Worm (Caenorhabditis elegans) whole organism, midembryonic: Measurements from ENCODE around the gene K09E9.7.

Experiments used
- T22C8.4 ChIP-seq: fragments of 200-800 bp; sonication (Bioruptor generic); IDR thresholded peaks from 2 replicates; pipeline ENCODE4 v1.3.6; 2022; ENCODE audit warnings: missing genetic modification characterization, missing compliant biosample characterization
- cog-1 ChIP-seq: sonication (generic microtip); optimal IDR thresholded peaks from 2 replicates; lab custom pipeline; 2016; ENCODE audit warnings: missing genetic modification characterization, missing compliant biosample characterization
- flt-1 ChIP-seq: fragments of 200-800 bp; sonication (Bioruptor generic); IDR thresholded peaks from 2 replicates; pipeline ENCODE4 v1.3.6; 2022; ENCODE audit warnings: missing genetic modification characterization, missing compliant biosample characterization
- klf-2 ChIP-seq: fragments of 200-800 bp; sonication (Bioruptor generic); conservative IDR thresholded peaks from 2 replicates; pipeline ENCODE4 v1.3.6; 2022; ENCODE audit warnings: missing genetic modification reagents, missing genetic modification characterization, missing compliant biosample characterization
- med-1 ChIP-seq: sonication (generic microtip); optimal IDR thresholded peaks from 2 replicates; lab custom pipeline; 2017; ENCODE audit warnings: missing genetic modification characterization, mild to moderate bottlenecking, missing compliant biosample characterization, antibody characterized with exemption, missing genetic modification reagents; ENCODE audit not compliant: insufficient read depth
- ref-1 ChIP-seq: fragments of 200-800 bp; sonication (Bioruptor generic); conservative IDR thresholded peaks from 2 replicates; pipeline ENCODE4 v1.3.6; 2022; ENCODE audit warnings: missing genetic modification reagents, missing genetic modification characterization, missing compliant biosample characterization
- tab-1 ChIP-seq: fragments of 200-800 bp; sonication (Bioruptor generic); IDR thresholded peaks from 2 replicates; pipeline ENCODE4 v1.3.6; 2022; ENCODE audit warnings: missing genetic modification characterization, missing compliant biosample characterization
- ztf-23 ChIP-seq: fragments of 200-800 bp; sonication (Bioruptor generic); IDR thresholded peaks from 2 replicates; pipeline ENCODE4 v1.3.6; 2022; ENCODE audit warnings: missing genetic modification reagents, missing genetic modification characterization, missing compliant biosample characterization
- ztf-29 ChIP-seq: fragments of 200-800 bp; sonication (Bioruptor generic); IDR thresholded peaks from 2 replicates; pipeline ENCODE4 v1.3.6; 2022; ENCODE audit warnings: missing genetic modification reagents, missing genetic modification characterization, missing compliant biosample characterization

Gene K09E9.7

ce11 chrX:15620200-15620599 is 20.5 kb upstream of the K09E9.7 start, which contains the start of gene K09E9.1:
TSS of gene K09E9.1 (plus strand) at chrX:15620500.
- TF ChIP-seq ztf-29 (no peak), T22C8.4 (GFP tag; lab: Robert Waterston, UW) (no peak), ref-1 (GFP tag; lab: Robert Waterston, UW) (no peak), cog-1 (tag; lab: Kevin White, UChicago) (no peak), tab-1 (GFP tag; lab: Robert Waterston, UW) (no peak), ztf-23 (GFP tag; lab: Robert Waterston, UW) (no peak), med-1 (GFP tag; lab: Kevin White, UChicago) (no peak), flt-1 (GFP tag; lab: Robert Waterston, UW) (no peak), klf-2 (GFP tag; lab: Robert Waterston, UW) (no peak)

DNA sequence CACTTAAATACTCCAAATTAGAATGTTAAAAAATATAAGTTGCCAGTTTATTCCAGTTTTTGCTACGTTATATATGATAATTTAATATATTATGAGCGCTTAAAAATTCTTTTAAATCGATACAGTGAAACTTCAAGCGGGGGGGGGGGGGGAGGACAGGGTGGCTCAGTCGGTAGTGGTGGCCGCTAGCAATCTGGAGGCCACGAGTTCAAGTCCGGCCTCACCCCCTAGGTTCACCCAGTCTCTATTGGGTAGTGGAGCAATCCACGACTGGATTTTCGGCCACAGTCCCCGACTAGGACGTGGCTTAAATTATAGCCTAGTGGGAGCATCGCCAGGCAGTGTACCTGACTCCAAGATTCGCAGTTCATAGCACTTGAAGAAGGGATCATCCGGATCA is 19.7 kb upstream of the K09E9.7 start:
- TF ChIP-seq ref-1 (GFP tag; lab: Robert Waterston, UW), result no peak
- no peak for TF ChIP-seq cog-1 (tag; lab: Kevin White, UChicago)
- no peak for TF ChIP-seq flt-1 (GFP tag; lab: Robert Waterston, UW)

- TF ChIP-seq ref-1 (GFP tag; lab: Robert Waterston, UW) (no peak), klf-2 (GFP tag; lab: Robert Waterston, UW) (no peak), cog-1 (tag; lab: Kevin White, UChicago) (no peak), tab-1 (GFP tag; lab: Robert Waterston, UW) (no peak)
These were observed 18.7 kb upstream of the K09E9.7 start for ce11 chrX:15622041-15622440.

- TF ChIP-seq cog-1 (tag; lab: Kevin White, UChicago) (no peak), flt-1 (GFP tag; lab: Robert Waterston, UW) (no peak)
These were observed 14.4 kb upstream of the K09E9.7 start for ce11 chrX:15626119-15626850.

- TF ChIP-seq T22C8.4 (GFP tag; lab: Robert Waterston, UW), result no peak
These were observed 12.9 kb upstream of the K09E9.7 start for ce11 chrX:15627814-15628213.

- TF ChIP-seq T22C8.4 (GFP tag; lab: Robert Waterston, UW), result no peak
- no peak for TF ChIP-seq cog-1 (tag; lab: Kevin White, UChicago)
- no peak for TF ChIP-seq klf-2 (GFP tag; lab: Robert Waterston, UW)
- TF ChIP-seq med-1 (GFP tag; lab: Kevin White, UChicago), result no peak
- TF ChIP-seq ztf-23 (GFP tag; lab: Robert Waterston, UW), result no peak
- no peak for TF ChIP-seq ref-1 (GFP tag; lab: Robert Waterston, UW)
- TF ChIP-seq ztf-29, result no peak
- TF ChIP-seq tab-1 (GFP tag; lab: Robert Waterston, UW), result no peak
- TF ChIP-seq flt-1 (GFP tag; lab: Robert Waterston, UW), result no peak
These were observed 11.8 kb upstream of the K09E9.7 start for ce11 chrX:15628945-15629344.

ce11 chrX:15629615-15630014 is 11.1 kb upstream of the K09E9.7 start:
- no peak for TF ChIP-seq ztf-23 (GFP tag; lab: Robert Waterston, UW)
- TF ChIP-seq med-1 (GFP tag; lab: Kevin White, UChicago), result no peak

DNA sequence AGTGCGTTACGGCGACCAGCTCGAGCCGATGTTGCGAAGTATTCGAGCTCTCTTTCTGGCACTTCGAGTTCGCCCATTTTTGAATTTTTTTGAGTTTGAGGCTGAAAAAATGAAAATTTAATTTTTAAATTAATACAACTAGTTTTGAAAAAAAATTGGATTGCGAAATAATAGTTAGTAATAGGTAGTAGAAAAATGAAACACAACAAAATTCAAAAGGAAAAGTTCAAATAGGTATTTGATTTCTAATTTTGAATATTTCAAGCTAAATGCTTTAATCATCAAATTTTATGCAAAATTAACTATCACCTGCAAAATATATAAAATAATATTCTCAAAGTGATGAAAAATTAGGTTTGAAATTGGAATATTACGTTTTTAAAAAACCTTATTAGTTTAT is 10.4 kb upstream of the K09E9.7 start, which contains the start of gene K09E9.4:
K09E9.4 (minus strand) TSS at position 101 of the 400 bp plus-strand sequence.
- no peak for TF ChIP-seq flt-1 (GFP tag; lab: Robert Waterston, UW)
- TF ChIP-seq ztf-29, result no peak
- no peak for TF ChIP-seq ztf-23 (GFP tag; lab: Robert Waterston, UW)
- no peak for TF ChIP-seq cog-1 (tag; lab: Kevin White, UChicago)
- no peak for TF ChIP-seq klf-2 (GFP tag; lab: Robert Waterston, UW)
- no peak for TF ChIP-seq ref-1 (GFP tag; lab: Robert Waterston, UW)

DNA sequence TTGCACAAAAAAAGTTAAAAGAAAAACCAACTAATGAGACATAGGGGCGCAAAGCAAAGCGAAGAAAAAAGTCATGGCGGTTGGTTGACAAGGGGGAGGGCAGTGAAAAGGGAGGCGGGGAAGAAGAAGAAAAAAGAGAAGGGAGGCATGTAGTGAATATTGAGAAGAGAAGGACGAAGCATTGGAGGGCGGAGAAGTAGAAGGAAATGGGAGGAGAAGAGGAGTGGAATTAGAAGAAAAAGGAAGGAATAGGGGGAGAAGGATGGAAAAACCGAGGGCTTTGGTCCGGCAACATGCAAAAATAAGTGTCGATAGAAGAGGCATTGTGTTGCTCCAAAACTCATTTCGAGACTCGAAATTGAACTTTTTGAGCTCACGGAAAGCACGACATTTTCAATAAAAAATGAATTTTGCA is 9.9 kb upstream of the K09E9.7 start:
- no peak for TF ChIP-seq ztf-29
- TF ChIP-seq med-1 (GFP tag; lab: Kevin White, UChicago), result no peak
- no peak for TF ChIP-seq flt-1 (GFP tag; lab: Robert Waterston, UW)
- no peak for TF ChIP-seq tab-1 (GFP tag; lab: Robert Waterston, UW)

ce11 chrX:15633964-15634363 is 6.7 kb upstream of the K09E9.7 start:
- TF ChIP-seq med-1 (GFP tag; lab: Kevin White, UChicago) (no peak), cog-1 (tag; lab: Kevin White, UChicago) (no peak), klf-2 (GFP tag; lab: Robert Waterston, UW) (no peak), ref-1 (GFP tag; lab: Robert Waterston, UW) (no peak), ztf-29 (no peak), flt-1 (GFP tag; lab: Robert Waterston, UW) (no peak), T22C8.4 (GFP tag; lab: Robert Waterston, UW) (no peak), tab-1 (GFP tag; lab: Robert Waterston, UW) (no peak), ztf-23 (GFP tag; lab: Robert Waterston, UW) (no peak)

- no peak for TF ChIP-seq T22C8.4 (GFP tag; lab: Robert Waterston, UW)
- TF ChIP-seq med-1 (GFP tag; lab: Kevin White, UChicago), result no peak
- TF ChIP-seq flt-1 (GFP tag; lab: Robert Waterston, UW), result no peak
- TF ChIP-seq ref-1 (GFP tag; lab: Robert Waterston, UW), result no peak
- TF ChIP-seq ztf-29, result no peak
- TF ChIP-seq klf-2 (GFP tag; lab: Robert Waterston, UW), result no peak
- TF ChIP-seq cog-1 (tag; lab: Kevin White, UChicago), result no peak
- TF ChIP-seq ztf-23 (GFP tag; lab: Robert Waterston, UW), result no peak
- no peak for TF ChIP-seq tab-1 (GFP tag; lab: Robert Waterston, UW)
These were observed 677 bp downstream of the K09E9.7 start for ce11 chrX:15641380-15641779.
